Fruit fly (Drosophila melanogaster) whole organism, wandering third instar larva: ENCODE results near the gene CG31805.

Experiments used
- CG9705 ChIP-seq: fragments of 200-800 bp; sonication (Bioruptor generic); optimal IDR thresholded peaks from 2 replicates; lab custom pipeline; 2018; ENCODE audit warnings: missing biosample characterization, mild to moderate bottlenecking, missing genetic modification characterization
- CrebA ChIP-seq: fragments of 200-800 bp; sonication (Bioruptor generic); optimal IDR thresholded peaks from 2 replicates; lab custom pipeline; 2016; ENCODE audit warnings: missing biosample characterization, mild to moderate bottlenecking, missing genetic modification characterization, borderline replicate concordance
- Dif ChIP-seq: fragments of 200-275, 200-300 bp; sonication (Bioruptor generic); optimal IDR thresholded peaks from 2 replicates; lab custom pipeline; 2018; ENCODE audit warnings: missing biosample characterization, missing genetic modification characterization; ENCODE audit not compliant: partially characterized antibody
- GATAd ChIP-seq: sonication (Bioruptor generic); optimal IDR thresholded peaks from 2 replicates; lab custom pipeline; 2016; ENCODE audit warnings: missing biosample characterization, missing genetic modification characterization
- HLH106 ChIP-seq: fragments of 200-800 bp; optimal IDR thresholded peaks from 3 replicates; lab custom pipeline; 2019; ENCODE audit warnings: missing biosample characterization, mild to moderate bottlenecking, missing genetic modification characterization, moderate library complexity
- Hnf4 ChIP-seq: fragments of 200-800 bp; sonication (Bioruptor generic); optimal IDR thresholded peaks from 2 replicates; lab custom pipeline; 2016; ENCODE audit warnings: missing biosample characterization, mild to moderate bottlenecking, missing genetic modification characterization
- Hr78 ChIP-seq: fragments of >200 bp; optimal IDR thresholded peaks from 2 replicates; lab custom pipeline; 2017; ENCODE audit warnings: missing biosample characterization, missing genetic modification characterization
- Mio ChIP-seq: sonication (Bioruptor generic); optimal IDR thresholded peaks from 2 replicates; lab custom pipeline; 2016; ENCODE audit warnings: missing biosample characterization, missing genetic modification characterization
- Myc ChIP-seq: fragments of >200 bp; optimal IDR thresholded peaks from 2 replicates; lab custom pipeline; 2017
- N ChIP-seq: fragments of >200 bp; optimal IDR thresholded peaks from 2 replicates; lab custom pipeline; 2018; ENCODE audit warnings: missing biosample characterization, missing external identifiers, missing genetic modification characterization
- Rel ChIP-seq, 2 experiments: fragments of 200-800 bp; sonication (Bioruptor generic) in 1 of 2; optimal IDR thresholded peaks; 2 replicates in 1 of 2; 3 replicates in 1 of 2; lab custom pipeline; 2016 to 2019; ENCODE audit warnings: mild to moderate bottlenecking in 2 of 2, missing biosample characterization in 2 of 2, missing genetic modification characterization in 2 of 2, moderate library complexity in 1 of 2
- Sp1 ChIP-seq: fragments of 200-800 bp; sonication (Bioruptor generic); optimal IDR thresholded peaks from 3 replicates; lab custom pipeline; 2019; ENCODE audit warnings: missing biosample characterization, mild to moderate bottlenecking, missing genetic modification characterization, moderate library complexity
- br ChIP-seq: fragments of 200-800 bp; sonication (Bioruptor generic); optimal IDR thresholded peaks from 2 replicates; lab custom pipeline; 2016; ENCODE audit warnings: missing biosample characterization, missing genetic modification characterization
- brk ChIP-seq: fragments of 200-800 bp; sonication (Bioruptor generic); optimal IDR thresholded peaks from 2 replicates; lab custom pipeline; 2016; ENCODE audit warnings: missing biosample characterization, mild to moderate bottlenecking, missing genetic modification characterization
- dl ChIP-seq, 2 experiments: fragments of 175-275, 200-275 bp in 1 of 2; fragments of 200-275 bp in 1 of 2; sonication (Bioruptor generic); optimal IDR thresholded peaks; lab custom pipeline; 2018; ENCODE audit warnings: mild to moderate bottlenecking in 2 of 2, missing biosample characterization in 2 of 2, missing genetic modification characterization in 2 of 2, moderate library complexity in 2 of 2; ENCODE audit not compliant: partially characterized antibody in 2 of 2, insufficient read depth in 1 of 2
- ey ChIP-seq: fragments of 200-800 bp; sonication (Bioruptor generic); optimal IDR thresholded peaks from 2 replicates; lab custom pipeline; 2016; ENCODE audit warnings: missing biosample characterization, missing genetic modification characterization
- foxo ChIP-seq, 2 experiments: fragments of 200-800 bp; sonication (Bioruptor generic); optimal IDR thresholded peaks; 2 replicates in 1 of 2; 3 replicates in 1 of 2; lab custom pipeline; 2016 to 2017; ENCODE audit warnings: missing biosample characterization in 2 of 2, missing genetic modification characterization in 2 of 2
- h ChIP-seq: fragments of 200-800 bp; sonication (Bioruptor generic); optimal IDR thresholded peaks from 3 replicates; lab custom pipeline; 2016; ENCODE audit warnings: missing biosample characterization, mild to moderate bottlenecking, missing genetic modification characterization
- lola ChIP-seq: fragments of >200 bp; optimal IDR thresholded peaks from 2 replicates; lab custom pipeline; 2017; ENCODE audit warnings: missing biosample characterization, missing genetic modification characterization
- pan ChIP-seq: fragments of >200 bp; optimal IDR thresholded peaks from 2 replicates; lab custom pipeline; 2017
- psq ChIP-seq: fragments of 200-800 bp; sonication (Bioruptor generic); optimal IDR thresholded peaks from 3 replicates; lab custom pipeline; 2017; ENCODE audit warnings: missing biosample characterization, mild to moderate bottlenecking, missing genetic modification characterization, moderate library complexity
- sage ChIP-seq: fragments of 200-800 bp; sonication (Bioruptor generic); optimal IDR thresholded peaks from 2 replicates; lab custom pipeline; 2016; ENCODE audit warnings: missing biosample characterization, mild to moderate bottlenecking, missing genetic modification characterization
- sv ChIP-seq: fragments of 200-800 bp; sonication (Bioruptor generic); optimal IDR thresholded peaks from 3 replicates; lab custom pipeline; 2016; ENCODE audit warnings: missing biosample characterization, missing genetic modification characterization
- tai ChIP-seq: sonication (Bioruptor generic); optimal IDR thresholded peaks from 2 replicates; lab custom pipeline; 2016; ENCODE audit warnings: missing biosample characterization, missing genetic modification characterization
- usp ChIP-seq: fragments of >200 bp; optimal IDR thresholded peaks from 2 replicates; lab custom pipeline; 2017; ENCODE audit warnings: missing biosample characterization, missing genetic modification characterization

Gene CG31805

DNA sequence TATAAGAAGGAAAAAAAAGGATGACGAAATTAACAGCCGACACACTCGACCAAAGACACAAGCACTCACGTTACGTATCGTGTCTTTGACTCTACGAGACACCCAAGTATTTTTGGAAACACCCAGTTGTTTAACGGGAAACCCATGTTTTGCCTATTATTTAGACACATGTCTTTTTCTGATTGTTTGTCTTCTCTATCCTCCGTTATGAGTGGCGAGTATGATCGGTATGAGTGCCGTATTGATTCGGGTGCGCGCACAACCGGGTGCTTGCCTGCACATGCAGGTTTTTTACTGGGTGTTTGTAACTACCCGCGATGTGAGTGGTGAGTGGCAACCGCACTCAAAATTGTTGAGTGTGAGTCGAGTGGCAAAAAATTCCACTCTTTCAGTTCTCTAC, 41.2 kb downstream of the CG31805 start:
- TF ChIP-seq Sp1 (GFP tag; lab: Kevin White, UChicago) (no peak), sv (GFP tag; lab: Kevin White, UChicago) (no peak), pan (lab: Kevin White, UChicago) (no peak), CG9705 (GFP tag; lab: Kevin White, UChicago) (no peak), lola (no peak), ey (no peak), CrebA (GFP tag; lab: Kevin White, UChicago) (no peak), Hr78 (GFP tag; lab: Kevin White, UChicago) (no peak)
- TF ChIP-seq, all 38 proteins: peak for 0

DNA sequence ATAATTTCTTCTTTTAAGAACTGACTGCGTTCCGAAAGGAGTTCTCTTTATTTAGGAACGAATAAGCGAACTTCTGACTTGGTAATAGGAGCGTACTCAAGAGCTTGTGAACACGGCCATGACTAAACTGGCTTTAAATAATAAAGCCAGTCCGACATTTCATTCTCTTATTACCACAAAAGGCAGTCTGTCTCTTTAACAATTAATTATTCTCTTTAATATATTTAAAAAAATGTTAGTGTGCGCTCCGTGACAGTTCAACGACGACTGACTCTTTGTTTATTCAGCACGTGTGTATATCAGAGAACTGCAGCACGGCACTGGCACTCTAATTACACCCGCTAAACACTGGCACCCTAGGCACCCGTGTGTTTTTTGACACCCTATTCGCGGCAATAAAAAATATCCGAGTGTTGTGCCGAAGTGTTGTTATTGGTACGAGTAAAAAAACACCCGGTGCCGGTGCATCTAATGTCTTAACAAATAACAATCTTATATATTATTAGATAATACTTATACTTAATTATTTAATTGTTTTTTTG, 41.7 kb downstream of the CG31805 start, which contains the start of gene CG31809:
Gene CG31809 (minus strand): TSS at position 249 of the 542 bp plus-strand sequence.
- TF ChIP-seq CrebA (GFP tag; lab: Kevin White, UChicago) (peak; percentile 14), GATAd (GFP tag; lab: Kevin White, UChicago) (no peak)

DNA sequence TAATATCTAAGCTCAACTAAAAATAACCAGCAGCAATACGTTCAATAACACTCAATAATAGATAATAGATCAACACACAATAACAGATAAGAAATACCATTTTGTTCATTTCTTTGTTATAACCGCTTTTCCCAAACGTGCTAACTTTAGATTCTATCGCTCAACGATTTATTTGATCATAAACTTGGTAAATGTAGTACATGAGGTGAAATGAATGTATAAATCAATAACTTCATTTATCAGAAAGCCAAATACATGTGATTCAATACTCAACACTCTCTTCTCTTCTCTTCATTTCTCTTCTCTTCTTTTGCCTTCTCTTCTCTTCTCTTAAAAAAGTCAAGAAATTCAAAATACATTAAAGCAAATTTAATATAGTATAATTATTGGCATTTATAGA, 42.6 kb downstream of the CG31805 start:
- TF ChIP-seq h (GFP tag; lab: Kevin White, UChicago) (no peak), dl (GFP tag; optimal IDR thresholded peaks at IDR 0.05; lab: Kevin White, UChicago; ENCODE audit: insufficient read depth in 1 of 2, partially characterized antibody in 2 of 2) (peak in 1 of 2 experiments; percentile 1), HLH106 (tag; lab: Kevin White, UChicago) (no peak), foxo (GFP tag; optimal IDR thresholded peaks at IDR 0.05; lab: Kevin White, UChicago) (no peak), psq (GFP tag; lab: Kevin White, UChicago) (no peak), Dif (GFP tag; lab: Kevin White, UChicago) (peak; percentile 24), sage (GFP tag; lab: Kevin White, UChicago) (no peak), Hnf4 (GFP tag; lab: Kevin White, UChicago) (no peak), tai (GFP tag; lab: Kevin White, UChicago) (no peak)
- TF ChIP-seq, all 38 proteins: peak for 2

DNA sequence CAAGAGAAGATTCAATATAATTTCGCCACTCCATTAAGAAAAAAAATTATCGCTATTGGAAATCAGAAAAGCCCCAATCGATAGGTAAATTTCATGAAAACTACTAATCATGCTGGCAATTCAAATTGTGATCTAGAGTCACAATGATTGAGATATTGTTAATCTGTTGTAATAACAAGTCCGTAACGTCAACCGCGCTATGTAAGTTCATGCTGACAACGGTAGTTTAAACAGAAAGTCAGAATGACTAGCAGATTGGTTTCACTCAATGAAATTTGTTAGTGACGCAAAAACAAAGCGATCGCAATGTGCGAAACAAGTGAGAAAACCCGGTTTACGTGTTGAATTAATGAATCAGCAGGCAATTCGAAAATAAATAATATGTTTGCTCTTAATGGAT, 43.1 kb downstream of the CG31805 start:
- TF ChIP-seq sv (GFP tag; lab: Kevin White, UChicago) (no peak), dl (GFP tag; optimal IDR thresholded peaks at IDR 0.05; lab: Kevin White, UChicago; ENCODE audit: insufficient read depth in 1 of 2, partially characterized antibody in 2 of 2) (no peak), N (GFP tag; lab: Kevin White, UChicago) (no peak), br (GFP tag; lab: Kevin White, UChicago) (no peak), Hr78 (GFP tag; lab: Kevin White, UChicago) (no peak), usp (GFP tag; lab: Kevin White, UChicago) (no peak)

DNA sequence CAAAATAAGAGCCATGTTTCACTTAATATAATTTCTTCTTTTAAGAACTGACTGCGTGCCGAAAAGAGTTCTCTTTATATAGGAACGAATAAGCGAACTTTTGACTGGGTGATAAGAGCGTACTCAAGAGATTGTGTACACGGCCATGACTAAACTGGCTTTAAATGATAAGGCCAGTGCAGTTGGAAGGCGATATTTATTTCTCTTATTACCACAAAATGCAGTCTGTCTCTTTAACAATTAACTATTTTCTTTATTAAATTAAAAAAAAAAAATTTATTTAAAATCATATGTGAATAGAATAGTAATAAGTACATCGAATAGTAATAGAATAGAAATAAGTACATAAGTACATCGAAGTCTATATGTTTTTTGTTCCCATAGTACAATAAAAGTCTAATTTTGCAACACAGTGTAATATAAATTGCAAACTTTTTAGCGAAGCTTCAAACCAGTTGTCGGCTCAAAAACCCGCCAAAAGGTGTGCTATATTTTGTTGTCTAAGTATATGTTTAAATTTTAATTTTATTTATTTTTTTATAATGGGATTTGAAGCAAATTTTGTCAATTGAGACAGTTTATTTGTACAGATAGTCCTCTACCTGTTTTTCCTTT, 47.8 kb downstream of the CG31805 start, which contains the start of gene CG31810:
Gene CG31810 (minus strand): TSS at position 51 of the 615 bp plus-strand sequence.
- peak; percentile 28 for TF ChIP-seq Dif (GFP tag; lab: Kevin White, UChicago)
- peak; percentile 1 for TF ChIP-seq HLH106 (tag; lab: Kevin White, UChicago)
- TF ChIP-seq brk: no peak
- TF ChIP-seq tai (GFP tag; lab: Kevin White, UChicago): no peak
- TF ChIP-seq Myc (lab: Kevin White, UChicago): peak; percentile 36
- no peak for TF ChIP-seq Rel (GFP tag; optimal IDR thresholded peaks at IDR 0.05; lab: Kevin White, UChicago)
- TF ChIP-seq Rel (tag; optimal IDR thresholded peaks at IDR 0.05; lab: Kevin White, UChicago): no peak
- TF ChIP-seq pan (lab: Kevin White, UChicago): no peak
- TF ChIP-seq sv (GFP tag; lab: Kevin White, UChicago): no peak
- no peak for TF ChIP-seq psq (GFP tag; lab: Kevin White, UChicago)
- TF ChIP-seq dl (GFP tag; optimal IDR thresholded peaks at IDR 0.05; lab: Kevin White, UChicago; ENCODE audit: insufficient read depth in 1 of 2, partially characterized antibody in 2 of 2): peak in 1 of 2 experiments; percentile 31
- TF ChIP-seq, all 38 proteins: peak for 4

DNA sequence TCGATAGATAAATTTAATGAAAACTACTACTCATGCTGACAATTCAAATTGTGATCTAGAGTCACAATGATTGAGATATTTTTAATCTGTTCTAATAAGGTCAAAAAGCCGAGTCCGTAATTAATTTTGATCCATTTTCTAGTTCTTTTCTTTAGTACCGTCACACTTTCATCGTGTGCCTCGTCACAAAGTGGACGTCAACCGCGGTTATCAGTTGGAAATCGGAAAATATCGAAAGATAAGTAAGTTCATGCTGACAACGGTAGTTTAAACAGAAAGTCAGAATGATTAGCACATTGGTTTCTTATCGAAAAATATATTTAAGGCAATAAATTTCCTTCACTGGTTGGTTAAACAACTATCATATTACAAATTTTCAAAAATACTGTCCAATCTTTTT, 49.8 kb downstream of the CG31805 start:
- no peak for TF ChIP-seq Mio (GFP tag; lab: Kevin White, UChicago)
